Fruit fly (Drosophila melanogaster): ENCODE data around the gene mRpL48.
A peak's percentile ranks its signal among the peaks of the same experiment; 100 is the strongest.

The mRpL48 gene

dm6 chr2L:1751953-1752352 is 41.7 kb downstream of the mRpL48 start, which contains the start of the genes CG17712 and CG17648:
Gene CG17712, minus strand, starts transcription at chr2L:1752122.
Gene CG17648, plus strand, starts transcription at chr2L:1752308.
- TF ChIP-seq bab1 (GFP tag; optimal IDR thresholded peaks at IDR 0.05) (peak; percentile 23), ovo (GFP tag; optimal IDR thresholded peaks at IDR 0.05) (no peak), Crg-1 (GFP tag; optimal IDR thresholded peaks at IDR 0.05) (no peak)

- no peak for TF ChIP-seq CG5204 (GFP tag; optimal IDR thresholded peaks at IDR 0.05)
- no peak for TF ChIP-seq toe (GFP tag; optimal IDR thresholded peaks at IDR 0.05)
- TF ChIP-seq ovo (GFP tag; optimal IDR thresholded peaks at IDR 0.05): no peak
- TF ChIP-seq bab1 (GFP tag; optimal IDR thresholded peaks at IDR 0.05): no peak
- TF ChIP-seq cic (GFP tag; optimal IDR thresholded peaks at IDR 0.05): no peak
- no peak for TF ChIP-seq CG12768 (GFP tag; optimal IDR thresholded peaks at IDR 0.05)
- no peak for TF ChIP-seq CG1620 (GFP tag; optimal IDR thresholded peaks at IDR 0.05)
- TF ChIP-seq Hr96 (GFP tag; optimal IDR thresholded peaks at IDR 0.05): no peak
- TF ChIP-seq CG33017 (tag; optimal IDR thresholded peaks at IDR 0.05): no peak
- TF ChIP-seq tj (GFP tag; optimal IDR thresholded peaks at IDR 0.05): no peak
These were observed 46.1 kb downstream of the mRpL48 start, which contains the start of gene Gr22f for dm6 chr2L:1756351-1756750. Gene Gr22f, minus strand, starts transcription at chr2L:1756451.

- TF ChIP-seq CG7101 (tag; optimal IDR thresholded peaks at IDR 0.05) (no peak), Mnt (GFP tag; optimal IDR thresholded peaks at IDR 0.05) (no peak), toe (GFP tag; optimal IDR thresholded peaks at IDR 0.05) (no peak), Clk (GFP tag; optimal IDR thresholded peaks at IDR 0.05) (no peak), CG1620 (GFP tag; optimal IDR thresholded peaks at IDR 0.05) (no peak), CG5204 (GFP tag; optimal IDR thresholded peaks at IDR 0.05) (no peak), Hr96 (GFP tag; optimal IDR thresholded peaks at IDR 0.05) (no peak), CG11617 (GFP tag; optimal IDR thresholded peaks at IDR 0.05) (no peak), CG12768 (GFP tag; optimal IDR thresholded peaks at IDR 0.05) (no peak), ovo (GFP tag; optimal IDR thresholded peaks at IDR 0.05) (no peak), CG14711 (tag; optimal IDR thresholded peaks at IDR 0.05) (no peak), CG33017 (tag; optimal IDR thresholded peaks at IDR 0.05) (no peak), cnc (optimal IDR thresholded peaks at IDR 0.05) (no peak), Crg-1 (GFP tag; optimal IDR thresholded peaks at IDR 0.05) (no peak), bab1 (GFP tag; optimal IDR thresholded peaks at IDR 0.05) (no peak), kay (GFP tag; ENCODE audit: borderline replicate concordance) (no peak)
These were observed 48.6 kb downstream of the mRpL48 start, which contains the start of gene CG17650 for dm6 chr2L:1758853-1759252. Gene CG17650, minus strand, starts transcription at chr2L:1759093.

Measured in whole organism, adult.